Worm (Caenorhabditis elegans): Measurements from ENCODE around the gene srg-10.

srg-10 gene

DNA sequence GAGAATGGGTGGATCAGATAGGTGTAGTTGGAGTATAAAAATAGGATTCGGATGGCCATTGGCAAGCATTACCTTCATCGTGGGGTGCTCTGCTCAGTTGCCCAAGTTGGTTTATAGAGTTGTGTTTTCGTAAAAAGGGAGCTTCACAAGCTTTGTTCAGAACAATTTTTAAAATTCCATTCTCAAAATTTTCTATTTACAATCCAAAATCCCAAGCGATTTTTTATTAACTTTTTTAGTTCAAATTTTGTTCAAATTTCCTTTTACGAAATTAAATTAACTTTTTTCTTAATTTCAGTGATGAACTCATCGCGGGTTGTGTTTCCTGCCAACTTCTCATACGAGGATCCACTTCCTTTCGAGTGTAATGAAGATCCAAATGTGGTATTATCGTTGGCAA lies at the start of gene srg-10:
Gene srg-10 (plus strand): TSS at position 301 of the 400 bp plus-strand sequence.
- TF ChIP-seq hlh-4 (tag; optimal IDR thresholded peaks at IDR 0.05) (no peak), ceh-88 (GFP tag; IDR thresholded peaks at IDR 0.05) (no peak), C04F5.9 (tag; optimal IDR thresholded peaks at IDR 0.05) (no peak), egl-13 (tag; optimal IDR thresholded peaks at IDR 0.05) (no peak), pag-3 (tag; optimal IDR thresholded peaks at IDR 0.05; ENCODE audit: borderline replicate concordance, insufficient read depth) (no peak), skn-1 (tag; optimal IDR thresholded peaks at IDR 0.05) (no peak), Y116A8C.19 (tag; optimal IDR thresholded peaks at IDR 0.05; ENCODE audit: borderline replicate concordance) (no peak), nhr-76 (tag; optimal IDR thresholded peaks at IDR 0.05) (no peak), aly-2 (tag; optimal IDR thresholded peaks at IDR 0.05) (no peak), nhr-90 (tag; optimal IDR thresholded peaks at IDR 0.05; ENCODE audit: poor library complexity) (no peak), mdl-1 (tag; optimal IDR thresholded peaks at IDR 0.05) (no peak), mab-9 (GFP tag; IDR thresholded peaks at IDR 0.05) (no peak), lin-15B (tag; optimal IDR thresholded peaks at IDR 0.05) (no peak), nhr-47 (tag; optimal IDR thresholded peaks at IDR 0.05) (no peak), efl-3 (GFP tag; optimal IDR thresholded peaks at IDR 0.05) (no peak), ceh-90 (tag; optimal IDR thresholded peaks at IDR 0.05) (no peak), fkh-10 (GFP tag; optimal IDR thresholded peaks at IDR 0.05) (no peak), elt-3 (tag; optimal IDR thresholded peaks at IDR 0.05) (no peak), irx-1 (tag; optimal IDR thresholded peaks at IDR 0.05) (no peak)

DNA sequence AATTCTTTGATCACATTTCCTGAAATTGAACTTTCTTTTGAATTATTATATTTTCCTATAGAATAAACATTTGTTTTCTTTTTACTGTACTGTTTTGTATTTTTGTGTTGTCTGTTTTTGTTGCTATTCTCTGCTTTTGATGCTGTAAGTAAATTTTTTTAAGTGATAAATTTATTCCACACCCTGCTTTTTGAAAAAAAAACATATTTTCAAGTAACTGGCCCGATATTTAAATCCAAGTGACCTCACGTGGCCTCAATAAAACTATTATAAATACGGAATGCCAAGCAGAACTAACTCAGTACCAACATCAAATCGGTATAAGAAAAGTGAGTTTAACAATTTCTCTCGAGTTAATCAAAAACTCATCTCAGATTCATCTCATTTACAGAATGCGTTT lies 49.4 kb upstream of the srg-10 start, which contains the start of gene clec-151:
Gene clec-151 (plus strand): TSS at position 301 of the 400 bp plus-strand sequence.
- TF ChIP-seq mef-2 (tag; optimal IDR thresholded peaks at IDR 0.05) (no peak), aly-2 (tag; optimal IDR thresholded peaks at IDR 0.05) (no peak), tlp-1 (tag; optimal IDR thresholded peaks at IDR 0.05) (no peak), blmp-1 (tag; optimal IDR thresholded peaks at IDR 0.05) (no peak), snpc-4 (tag; optimal IDR thresholded peaks at IDR 0.05) (no peak), isw-1 (GFP tag; IDR thresholded peaks at IDR 0.05) (no peak), unc-130 (tag; optimal IDR thresholded peaks at IDR 0.05) (no peak), egl-27 (tag; optimal IDR thresholded peaks at IDR 0.05) (no peak), ets-5 (GFP tag; IDR thresholded peaks at IDR 0.05) (no peak), snu-23 (GFP tag; optimal IDR thresholded peaks at IDR 0.05) (no peak)

DNA sequence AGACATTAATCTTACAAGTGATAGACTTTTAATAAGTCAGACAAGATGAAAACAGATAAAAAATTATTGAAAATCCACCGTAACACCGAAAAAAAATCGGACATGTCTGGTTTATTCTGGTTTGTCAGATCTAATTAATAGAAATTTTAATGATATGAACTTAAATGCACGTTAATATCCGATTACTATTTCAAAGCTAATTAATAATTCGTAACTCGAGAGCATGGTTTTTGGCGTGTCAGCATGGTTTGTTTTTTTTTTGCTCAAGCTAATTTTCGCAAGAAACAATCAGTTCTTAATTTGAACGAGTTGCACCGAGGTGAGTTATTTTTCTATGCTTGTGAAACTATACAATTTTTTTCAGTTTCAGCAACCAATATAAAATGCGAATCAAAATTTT lies 42.6 kb upstream of the srg-10 start, which contains the start of gene clec-153:
Gene clec-153 (plus strand): TSS at position 301 of the 400 bp plus-strand sequence.
- TF ChIP-seq egl-27 (tag; optimal IDR thresholded peaks at IDR 0.05) (no peak), mab-9 (GFP tag; IDR thresholded peaks at IDR 0.05) (no peak), unc-62 (GFP tag; optimal IDR thresholded peaks at IDR 0.05) (no peak), nhr-76 (tag; optimal IDR thresholded peaks at IDR 0.05) (no peak), fkh-10 (GFP tag; optimal IDR thresholded peaks at IDR 0.05) (no peak), ama-1 (optimal IDR thresholded peaks at IDR 0.05) (no peak), C04F5.9 (tag; optimal IDR thresholded peaks at IDR 0.05) (no peak), nhr-85 (tag) (no peak), aly-2 (tag; optimal IDR thresholded peaks at IDR 0.05) (no peak), ceh-8 (GFP tag; optimal IDR thresholded peaks at IDR 0.05) (no peak), grh-1 (GFP tag; IDR thresholded peaks at IDR 0.05) (no peak)

DNA sequence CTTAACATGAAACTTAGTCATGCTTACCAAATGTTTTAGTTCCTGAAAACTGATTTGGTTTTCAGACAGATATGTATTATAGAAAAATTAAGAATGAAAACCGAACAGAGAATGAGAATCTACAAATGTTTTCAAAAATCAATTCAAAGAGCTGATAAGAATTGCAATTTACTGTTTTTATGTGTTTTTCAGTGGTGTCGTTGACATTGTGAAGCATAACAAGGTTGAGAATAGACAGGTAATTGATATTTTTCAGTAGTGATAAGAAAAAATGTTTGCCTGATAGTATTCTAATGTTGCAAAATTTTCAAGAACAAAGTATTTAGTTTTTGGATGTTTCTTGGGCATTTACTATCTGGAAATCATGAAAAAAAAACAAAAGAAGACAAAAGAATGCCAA lies 34.3 kb upstream of the srg-10 start, which contains the start of gene pfas-1:
Gene pfas-1 (minus strand): TSS at position 49 of the 400 bp plus-strand sequence.
- TF ChIP-seq tlp-1 (tag; optimal IDR thresholded peaks at IDR 0.05) (peak; percentile 41), hlh-4 (tag; optimal IDR thresholded peaks at IDR 0.05) (no peak), elt-2 (tag; optimal IDR thresholded peaks at IDR 0.05) (peak; percentile 21), mab-9 (GFP tag; IDR thresholded peaks at IDR 0.05) (no peak), efl-1 (optimal IDR thresholded peaks at IDR 0.05) (no peak), efl-1 (GFP tag; optimal IDR thresholded peaks at IDR 0.05 in 1 of 2) (no peak), nhr-90 (tag; optimal IDR thresholded peaks at IDR 0.05; ENCODE audit: poor library complexity) (no peak)

All from whole organism, L1 larva.